Fruit fly (Drosophila melanogaster) whole organism, embryonic: Measurements from ENCODE around the gene CG5188.
A peak's percentile ranks its signal among the peaks of the same experiment; 100 is the strongest.

Experiments
- Abd-B ChIP-seq: fragments of 200-800 bp; sonication (Bioruptor generic); optimal IDR thresholded peaks from 2 replicates; lab custom pipeline; 2018; ENCODE audit warnings: missing biosample characterization, mild to moderate bottlenecking, missing genetic modification characterization, moderate library complexity
- CG1024 ChIP-seq: fragments of 200-800 bp; sonication (Bioruptor generic); IDR thresholded peaks from 2 replicates; pipeline ENCODE4 v1.3.6; 2022; ENCODE audit warnings: missing biosample characterization, missing genetic modification characterization
- CG10267 ChIP-seq: fragments of 200-800 bp; sonication (Bioruptor generic); optimal IDR thresholded peaks from 2 replicates; lab custom pipeline; 2018; ENCODE audit warnings: missing biosample characterization, mild to moderate bottlenecking, missing genetic modification characterization, moderate library complexity
- CG10274 ChIP-seq: fragments of 200-800 bp; sonication (Bioruptor generic); optimal IDR thresholded peaks from 3 replicates; lab custom pipeline; 2017; ENCODE audit warnings: missing biosample characterization, mild to moderate bottlenecking, missing genetic modification characterization
- CG10321 ChIP-seq: fragments of 200-800 bp; sonication (Bioruptor generic); IDR thresholded peaks from 2 replicates; pipeline ENCODE4 v1.3.6; 2022; ENCODE audit warnings: missing biosample characterization, missing genetic modification characterization
- CG10366 ChIP-seq: fragments of 200-800 bp; sonication (Bioruptor generic); IDR thresholded peaks from 2 replicates; pipeline ENCODE4 v1.3.6; 2022; ENCODE audit warnings: missing biosample characterization, missing genetic modification characterization
- CG1233 ChIP-seq: fragments of 200-800 bp; sonication (Bioruptor generic); optimal IDR thresholded peaks from 4 replicates; lab custom pipeline; 2018; ENCODE audit warnings: missing biosample characterization, mild to moderate bottlenecking, missing genetic modification characterization
- CG12391 ChIP-seq: fragments of 200-800 bp; sonication (Bioruptor generic); optimal IDR thresholded peaks from 3 replicates; lab custom pipeline; 2018; ENCODE audit warnings: missing biosample characterization, mild to moderate bottlenecking, missing genetic modification characterization, moderate library complexity
- CG13123 ChIP-seq: fragments of 200-800 bp; sonication (Bioruptor generic); optimal IDR thresholded peaks from 2 replicates; lab custom pipeline; 2016; ENCODE audit warnings: missing biosample characterization, missing genetic modification characterization
- CG14965 ChIP-seq: fragments of 200-800 bp; sonication (Bioruptor generic); optimal IDR thresholded peaks from 2 replicates; lab custom pipeline; 2016; ENCODE audit warnings: missing biosample characterization, missing genetic modification characterization, borderline replicate concordance
- CG15696 ChIP-seq: fragments of 200-800 bp; sonication (Bioruptor generic); optimal IDR thresholded peaks from 2 replicates; lab custom pipeline; 2019; ENCODE audit warnings: missing biosample characterization, mild to moderate bottlenecking, missing genetic modification characterization, moderate library complexity
- CG1647 ChIP-seq: fragments of 200-800 bp; sonication (Bioruptor generic); optimal IDR thresholded peaks from 3 replicates; lab custom pipeline; 2016; ENCODE audit warnings: missing biosample characterization, missing genetic modification characterization
- CG17361 ChIP-seq: fragments of 200-800 bp; sonication (Bioruptor generic); IDR thresholded peaks from 3 replicates; pipeline ENCODE4 v1.3.6; 2022; ENCODE audit warnings: missing biosample characterization, missing genetic modification characterization
- CG2116 ChIP-seq: fragments of 200-800 bp; sonication (Bioruptor generic); optimal IDR thresholded peaks from 3 replicates; lab custom pipeline; 2018; ENCODE audit warnings: missing biosample characterization, mild to moderate bottlenecking, missing genetic modification characterization
- CG31441 ChIP-seq: fragments of 200-800 bp; sonication (Bioruptor generic); IDR thresholded peaks from 2 replicates; pipeline ENCODE4 v1.3.6; 2022; ENCODE audit warnings: missing biosample characterization, missing genetic modification characterization
- CG34422 ChIP-seq: fragments of 200-800 bp; sonication (Bioruptor generic); IDR thresholded peaks from 3 replicates; pipeline ENCODE4 v1.3.6; 2022; ENCODE audit warnings: missing biosample characterization, missing genetic modification characterization
- CG3726 ChIP-seq: fragments of 200-800 bp; sonication (Bioruptor generic); IDR thresholded peaks from 3 replicates; pipeline ENCODE4, ENCODE4 v1.3.6; 2022; ENCODE audit warnings: missing biosample characterization, missing genetic modification characterization
- CG4730 ChIP-seq: fragments of 200-800 bp; sonication (Bioruptor generic); IDR thresholded peaks from 2 replicates; pipeline ENCODE4 v1.3.6; 2022; ENCODE audit warnings: missing biosample characterization, missing genetic modification characterization
- CG6272 ChIP-seq: fragments of 200-800 bp; sonication (Bioruptor generic); IDR thresholded peaks from 2 replicates; pipeline ENCODE4 v1.3.6; 2022; ENCODE audit warnings: missing biosample characterization, missing genetic modification characterization
- CG6791 ChIP-seq: fragments of 200-800 bp; sonication (Bioruptor generic); IDR thresholded peaks from 3 replicates; pipeline ENCODE4 v1.3.6; 2022; ENCODE audit warnings: missing biosample characterization, missing genetic modification characterization; ENCODE audit not compliant: partially characterized antibody
- CG9437 ChIP-seq: fragments of 200-800 bp; sonication (Bioruptor generic); optimal IDR thresholded peaks from 2 replicates; lab custom pipeline; 2018; ENCODE audit warnings: missing biosample characterization, mild to moderate bottlenecking, missing genetic modification characterization
- CG9876 ChIP-seq: fragments of 200-800 bp; sonication (Bioruptor generic); optimal IDR thresholded peaks from 2 replicates; lab custom pipeline; 2016; ENCODE audit warnings: missing biosample characterization, missing genetic modification characterization
- Camta ChIP-seq: fragments of 200-800 bp; sonication (Bioruptor generic); optimal IDR thresholded peaks from 2 replicates; lab custom pipeline; 2016; ENCODE audit warnings: missing biosample characterization, missing genetic modification characterization
- CoRest ChIP-seq: fragments of 200-800 bp; sonication (Bioruptor generic); optimal IDR thresholded peaks from 3 replicates; lab custom pipeline; 2018; ENCODE audit warnings: missing biosample characterization, mild to moderate bottlenecking, missing genetic modification characterization, moderate library complexity
- Dip3 ChIP-seq: fragments of 200-800 bp; sonication (Bioruptor generic); optimal IDR thresholded peaks from 3 replicates; lab custom pipeline; 2016; ENCODE audit warnings: missing biosample characterization, missing genetic modification characterization
- ERR ChIP-seq: fragments of 200-800 bp; sonication (Bioruptor generic); optimal IDR thresholded peaks from 2 replicates; lab custom pipeline; 2016; ENCODE audit warnings: missing biosample characterization, missing genetic modification characterization
- Gsc ChIP-seq: fragments of 200-800 bp; sonication (Bioruptor generic); IDR thresholded peaks from 2 replicates; pipeline ENCODE4 v1.3.6; 2022; ENCODE audit warnings: missing biosample characterization, missing genetic modification characterization
- HmgD ChIP-seq: fragments of 200-800 bp; sonication (Bioruptor generic); optimal IDR thresholded peaks from 3 replicates; lab custom pipeline; 2016; ENCODE audit warnings: missing biosample characterization, missing genetic modification characterization
- Hmx ChIP-seq: fragments of 200-800 bp; sonication (Bioruptor generic); optimal IDR thresholded peaks from 2 replicates; lab custom pipeline; 2016; ENCODE audit warnings: missing biosample characterization, missing genetic modification characterization
- NC2β ChIP-seq: fragments of 200-800 bp; sonication (Bioruptor generic); optimal IDR thresholded peaks from 2 replicates; lab custom pipeline; 2016; ENCODE audit warnings: missing biosample characterization, missing genetic modification characterization
- PHDP ChIP-seq: fragments of 200-800 bp; sonication (Bioruptor generic); optimal IDR thresholded peaks from 3 replicates; lab custom pipeline; 2018; ENCODE audit warnings: missing biosample characterization, mild to moderate bottlenecking, missing genetic modification characterization, moderate library complexity
- Scr ChIP-seq: fragments of 200-800 bp; sonication (Bioruptor generic); IDR thresholded peaks from 2 replicates; pipeline ENCODE4 v1.3.6; 2022; ENCODE audit warnings: missing biosample characterization, missing genetic modification characterization; ENCODE audit not compliant: partially characterized antibody
- Side ChIP-seq: fragments of 200-800 bp; sonication (Bioruptor generic); optimal IDR thresholded peaks from 2 replicates; lab custom pipeline; 2016; ENCODE audit warnings: missing biosample characterization, missing genetic modification characterization
- Vsx1 ChIP-seq: fragments of 200-800 bp; sonication (Bioruptor generic); optimal IDR thresholded peaks from 2 replicates; lab custom pipeline; 2017; ENCODE audit warnings: missing biosample characterization, mild to moderate bottlenecking, missing genetic modification characterization, missing genetic modification reagents
- amos ChIP-seq: fragments of 200-800 bp; sonication (Bioruptor generic); IDR thresholded peaks from 2 replicates; pipeline ENCODE4 v1.3.6; 2022; ENCODE audit warnings: missing biosample characterization, missing genetic modification characterization; ENCODE audit not compliant: partially characterized antibody
- chinmo ChIP-seq: fragments of 200-800 bp; sonication (Bioruptor generic); IDR thresholded peaks from 4 replicates; pipeline ENCODE4 v1.3.6; 2022; ENCODE audit warnings: missing biosample characterization, missing genetic modification characterization; ENCODE audit not compliant: partially characterized antibody
- dmrt11E ChIP-seq: fragments of 200-800 bp; sonication (Bioruptor generic); optimal IDR thresholded peaks from 3 replicates; lab custom pipeline; 2018; ENCODE audit warnings: missing biosample characterization, mild to moderate bottlenecking, missing genetic modification characterization, moderate library complexity
- dpn ChIP-seq, 2 experiments: fragments of 200-800 bp; sonication (Bioruptor generic); optimal IDR thresholded peaks; 3 replicates each; lab custom pipeline; 2016; ENCODE audit warnings: missing biosample characterization in 2 of 2, missing genetic modification characterization in 2 of 2
- esg ChIP-seq: fragments of 200-800 bp; sonication (Bioruptor generic); conservative IDR thresholded peaks from 2 replicates; pipeline ENCODE4 v1.3.6; 2022; ENCODE audit warnings: missing biosample characterization, missing genetic modification characterization
- fd96Cb ChIP-seq: fragments of 200-800 bp; sonication (Bioruptor generic); optimal IDR thresholded peaks from 2 replicates; lab custom pipeline; 2018; ENCODE audit warnings: missing biosample characterization, mild to moderate bottlenecking, missing genetic modification characterization, moderate library complexity
- gfzf ChIP-seq: fragments of 200-800 bp; sonication (Bioruptor generic); optimal IDR thresholded peaks from 2 replicates; lab custom pipeline; 2016; ENCODE audit warnings: missing biosample characterization, mild to moderate bottlenecking, missing genetic modification characterization, moderate library complexity
- grau ChIP-seq: fragments of 200-800 bp; optimal IDR thresholded peaks from 3 replicates; lab custom pipeline; 2019; ENCODE audit warnings: missing biosample characterization, mild to moderate bottlenecking, missing genetic modification characterization, moderate library complexity
- gsb-n ChIP-seq: fragments of 200-800 bp; sonication (Bioruptor generic); optimal IDR thresholded peaks from 3 replicates; lab custom pipeline; 2018; ENCODE audit warnings: missing biosample characterization, mild to moderate bottlenecking, missing genetic modification characterization
- hbn ChIP-seq: fragments of 200-800 bp; sonication (Bioruptor generic); IDR thresholded peaks from 2 replicates; pipeline ENCODE4 v1.3.6; 2022; ENCODE audit warnings: missing biosample characterization, missing genetic modification characterization; ENCODE audit not compliant: partially characterized antibody
- hth ChIP-seq: fragments of >200 bp; optimal IDR thresholded peaks from 2 replicates; lab custom pipeline; 2017; ENCODE audit warnings: inconsistent platforms
- row ChIP-seq: fragments of 200-800 bp; sonication (Bioruptor generic); IDR thresholded peaks from 3 replicates; pipeline ENCODE4 v1.3.6; 2022; ENCODE audit warnings: missing biosample characterization, missing genetic modification characterization
- sob ChIP-seq: fragments of 200-800 bp; sonication (Bioruptor generic); IDR thresholded peaks from 2 replicates; pipeline ENCODE4 v1.3.6; 2022; ENCODE audit warnings: missing biosample characterization, missing genetic modification characterization
- sr ChIP-seq: fragments of 200-800 bp; sonication (Bioruptor generic); IDR thresholded peaks from 3 replicates; pipeline ENCODE4 v1.3.6; 2022; ENCODE audit warnings: missing biosample characterization, missing genetic modification characterization
- ssp ChIP-seq: fragments of 200-800 bp; sonication (Bioruptor generic); IDR thresholded peaks from 2 replicates; pipeline ENCODE4 v1.3.6; 2022; ENCODE audit warnings: missing biosample characterization, missing genetic modification characterization
- tin ChIP-seq: fragments of 200-800 bp; sonication (Bioruptor generic); optimal IDR thresholded peaks from 3 replicates; lab custom pipeline; 2016; ENCODE audit warnings: missing biosample characterization, missing genetic modification characterization
- yki ChIP-seq: fragments of >200 bp; optimal IDR thresholded peaks from 3 replicates; lab custom pipeline; 2018
- zen2 ChIP-seq: fragments of 200-800 bp; sonication (Bioruptor generic); IDR thresholded peaks from 3 replicates; pipeline ENCODE4 v1.3.6; 2022; ENCODE audit warnings: missing biosample characterization, missing genetic modification characterization; ENCODE audit not compliant: partially characterized antibody

Gene CG5188

DNA sequence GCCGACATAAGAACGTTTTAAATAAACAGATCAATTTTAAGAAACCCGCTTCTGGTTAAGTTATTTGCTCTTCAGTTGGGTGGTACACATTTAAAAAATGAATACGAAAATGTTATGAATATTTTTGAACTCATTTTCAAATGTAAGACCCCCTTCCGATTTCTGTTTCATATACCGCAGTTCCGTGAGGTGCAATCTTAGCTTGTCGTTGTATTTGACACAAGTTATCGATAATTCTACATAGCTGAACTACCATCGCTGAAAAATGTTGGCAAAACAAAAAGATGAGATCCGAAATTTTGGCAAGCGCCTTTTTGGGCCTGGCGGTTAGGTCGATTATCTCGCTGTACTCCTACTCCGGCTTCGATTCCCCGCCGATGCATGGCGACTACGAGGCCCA is 48.8 kb upstream of the CG5188 start, which contains the start of gene gny (continued):
- TF ChIP-seq amos (GFP tag; lab: Robert Waterston, UW) (no peak; the same call in 1 of the 2 replicates), CG1647 (no peak), CG10321 (no peak), CG10366 (GFP tag; lab: Robert Waterston, UW) (no peak), CG9437 (no peak), Gsc (GFP tag; lab: Robert Waterston, UW) (no peak), yki (lab: Kevin White, UChicago) (no peak), Dip3 (GFP tag; lab: Kevin White, UChicago) (no peak), CoRest (tag; lab: Kevin White, UChicago) (peak; percentile 20), hth (lab: Kevin White, UChicago) (no peak), Camta (GFP tag; lab: Kevin White, UChicago) (no peak), gsb-n (tag; lab: Kevin White, UChicago) (no peak), Side (no peak), fd96Cb (no peak), CG9876 (GFP tag; lab: Kevin White, UChicago) (no peak), zen2 (GFP tag; lab: Robert Waterston, UW) (no peak), Vsx1 (GFP tag; lab: Kevin White, UChicago) (no peak), Scr (peak; percentile 29), CG1233 (GFP tag; lab: Kevin White, UChicago) (no peak), Abd-B (GFP tag; lab: Kevin White, UChicago) (no peak), CG2116 (GFP tag; lab: Kevin White, UChicago) (peak; percentile 35), ssp (GFP tag; lab: Robert Waterston, UW) (no peak), hbn (GFP tag; lab: Robert Waterston, UW) (no peak), grau (tag; lab: Kevin White, UChicago) (no peak), CG15696 (tag; lab: Kevin White, UChicago) (no peak), CG17361 (no peak), CG10274 (GFP tag; lab: Kevin White, UChicago) (no peak), chinmo (0 out of 4 replicates have a peak, but pooled peaks have one; percentile 25), CG10267 (no peak), dpn (GFP tag; optimal IDR thresholded peaks at IDR 0.05; lab: Kevin White, UChicago) (no peak), Hmx (GFP tag; lab: Kevin White, UChicago) (no peak), NC2β (GFP tag; lab: Kevin White, UChicago) (no peak), CG6272 (GFP tag; lab: Robert Waterston, UW) (no peak), HmgD (GFP tag; lab: Kevin White, UChicago) (peak; percentile 39), sr (no peak), tin (GFP tag; lab: Kevin White, UChicago) (no peak), row (GFP tag; lab: Robert Waterston, UW) (peak; percentile 26; the same call in 1 of the 3 replicates), CG1024 (GFP tag; lab: Robert Waterston, UW) (no peak), CG6791 (GFP tag; lab: Robert Waterston, UW) (no peak), CG4730 (GFP tag; lab: Robert Waterston, UW) (no peak), gfzf (GFP tag; lab: Kevin White, UChicago) (peak; percentile 19), CG34422 (no peak), ERR (GFP tag; lab: Kevin White, UChicago) (no peak), CG14965 (no peak), sob (GFP tag; lab: Robert Waterston, UW) (no peak), CG3726 (GFP tag; lab: Robert Waterston, UW) (no peak), CG13123 (GFP tag; lab: Kevin White, UChicago) (no peak), CG31441 (GFP tag; lab: Robert Waterston, UW) (no peak), esg (GFP tag; lab: Robert Waterston, UW) (no peak), dmrt11E (no peak), CG12391 (tag; lab: Kevin White, UChicago) (no peak), PHDP (tag; lab: Kevin White, UChicago) (no peak)
